Fruit fly (Drosophila melanogaster): ENCODE data around the gene Gr93c.

dm6 chr3R:21886861-21887587 lies 42.0 kb upstream of the Gr93c start, which contains the start of the genes CG6678 and dnd:
- TF ChIP-seq CTCF (optimal IDR thresholded peaks at IDR 0.05) (no peak), CG8478 (optimal IDR thresholded peaks at IDR 0.05) (no peak)
